Worm (Caenorhabditis elegans) whole organism, L4 larva: ENCODE results near the gene sld-5.

Source experiments
- ZK546.5 ChIP-seq, 2 experiments: sonication (generic microtip); optimal IDR thresholded peaks; 2 replicates each; lab custom pipeline; 2017; ENCODE audit warnings: missing biosample characterization in 2 of 2, missing genetic modification characterization in 2 of 2
- ceh-28 ChIP-seq: fragments of 150-350 bp; optimal IDR thresholded peaks from 2 replicates; lab custom pipeline; 2014; ENCODE audit warnings: missing biosample characterization, missing genetic modification reagents, missing genetic modification characterization
- ceh-44 ChIP-seq: fragments of 200-800 bp; sonication (Bioruptor generic); IDR thresholded peaks from 2 replicates; pipeline ENCODE4 v1.3.6; 2022; ENCODE audit warnings: missing genetic modification reagents, missing genetic modification characterization, missing compliant biosample characterization
- daf-19 ChIP-seq: fragments of 200-800 bp; sonication (Bioruptor generic); conservative IDR thresholded peaks from 2 replicates; pipeline ENCODE4 v1.3.6; 2022; ENCODE audit warnings: missing genetic modification characterization, missing compliant biosample characterization
- gei-8 ChIP-seq: fragments of 200-800 bp; sonication (Bioruptor generic); optimal IDR thresholded peaks from 2 replicates; lab custom pipeline; 2018; ENCODE audit warnings: mild to moderate bottlenecking, missing genetic modification characterization, missing compliant biosample characterization
- skn-1 ChIP-seq: fragments of 150-350 bp; optimal IDR thresholded peaks from 2 replicates; lab custom pipeline; 2014; ENCODE audit warnings: missing biosample characterization, missing genetic modification characterization
- zip-2 ChIP-seq: fragments of 150-350 bp; optimal IDR thresholded peaks from 2 replicates; lab custom pipeline; 2014; ENCODE audit warnings: missing biosample characterization, missing genetic modification characterization
- ztf-11 ChIP-seq: fragments of 150-350 bp; optimal IDR thresholded peaks from 2 replicates; lab custom pipeline; 2014; ENCODE audit warnings: missing biosample characterization, missing genetic modification characterization

ce11 chrV:20192102-20192880, 45.3 kb downstream of the sld-5 start, which contains the start of the genes fbxa-115 and Y113G7B.27:
- TF ChIP-seq ZK546.5 (tag; optimal IDR thresholded peaks at IDR 0.05; lab: Kevin White, UChicago): no peak
- no peak for TF ChIP-seq zip-2 (tag; lab: Kevin White, UChicago)
- no peak for TF ChIP-seq gei-8 (GFP tag; lab: Kevin White, UChicago)
- TF ChIP-seq ceh-28 (tag; lab: Kevin White, UChicago): no peak
- no peak for TF ChIP-seq ztf-11
- TF ChIP-seq skn-1 (tag; lab: Kevin White, UChicago): no peak
- TF ChIP-seq daf-19: no peak
- no peak for TF ChIP-seq ceh-44 (GFP tag; lab: Robert Waterston, UW)
